Fruit fly (Drosophila melanogaster) whole organism: ENCODE data around the gene CG31710.

Source experiments
- CG8478 ChIP-seq: fragments of >200 bp; optimal IDR thresholded peaks from 2 replicates; lab custom pipeline; 2018; ENCODE audit warnings: inconsistent platforms
- Dll ChIP-seq: fragments of >200 bp; optimal IDR thresholded peaks from 2 replicates; lab custom pipeline; 2017
- EcR ChIP-seq, 2 experiments: fragments of >200 bp; optimal IDR thresholded peaks; 2 replicates each; lab custom pipeline; 2017; ENCODE audit warnings: missing biosample characterization in 2 of 2, missing genetic modification characterization in 2 of 2, missing genetic modification reagents in 2 of 2
- pan ChIP-seq: fragments of >200 bp; optimal IDR thresholded peaks from 2 replicates; lab custom pipeline; 2017
- psq ChIP-seq: fragments of >200 bp; optimal IDR thresholded peaks from 2 replicates; lab custom pipeline; 2017
- usp ChIP-seq: fragments of >200 bp; optimal IDR thresholded peaks from 2 replicates; lab custom pipeline; 2017; ENCODE audit warnings: missing biosample characterization, missing genetic modification characterization, mixed read lengths

Gene CG31710

dm6 chr2L:9699615-9700014 is 6.1 kb downstream of the CG31710 start, which contains the start of gene hoip:
Gene hoip (plus strand): TSS chr2L:9699791.
- TF ChIP-seq usp (GFP tag; lab: Kevin White, UChicago) (no peak), pan (no peak), Dll (lab: Kevin White, UChicago) (no peak), CG8478 (lab: Kevin White, UChicago) (no peak), psq (lab: Kevin White, UChicago) (no peak), EcR (GFP tag; optimal IDR thresholded peaks at IDR 0.05; lab: Kevin White, UChicago) (no peak)

dm6 chr2L:9698923-9699493 is 6.7 kb downstream of the CG31710 start, which contains the start of gene Pka-C1:
Gene Pka-C1 (minus strand): TSS chr2L:9699297.
- TF ChIP-seq usp (GFP tag; lab: Kevin White, UChicago) (no peak), Dll (lab: Kevin White, UChicago) (no peak), pan (no peak), EcR (GFP tag; optimal IDR thresholded peaks at IDR 0.05; lab: Kevin White, UChicago) (no peak), psq (lab: Kevin White, UChicago) (no peak), CG8478 (lab: Kevin White, UChicago) (no peak)

- TF ChIP-seq CG8478 (lab: Kevin White, UChicago), result peak; percentile 60
- TF ChIP-seq pan, result no peak
- TF ChIP-seq Dll (lab: Kevin White, UChicago), result no peak
- TF ChIP-seq usp (GFP tag; lab: Kevin White, UChicago), result no peak
- TF ChIP-seq EcR (GFP tag; optimal IDR thresholded peaks at IDR 0.05; lab: Kevin White, UChicago), result no peak
- no peak for TF ChIP-seq psq (lab: Kevin White, UChicago)
Measured at dm6 chr2L:9698092-9698922, 7.4 kb downstream of the CG31710 start.

dm6 chr2L:9697561-9697960 is 8.2 kb downstream of the CG31710 start:
- no peak for TF ChIP-seq psq (lab: Kevin White, UChicago)
- TF ChIP-seq pan, result no peak
- no peak for TF ChIP-seq usp (GFP tag; lab: Kevin White, UChicago)
- TF ChIP-seq Dll (lab: Kevin White, UChicago), result no peak
- TF ChIP-seq EcR (GFP tag; optimal IDR thresholded peaks at IDR 0.05; lab: Kevin White, UChicago), result no peak
- no peak for TF ChIP-seq CG8478 (lab: Kevin White, UChicago)

- TF ChIP-seq pan, result no peak
- no peak for TF ChIP-seq Dll (lab: Kevin White, UChicago)
- TF ChIP-seq usp (GFP tag; lab: Kevin White, UChicago), result no peak
- no peak for TF ChIP-seq CG8478 (lab: Kevin White, UChicago)
Measured at dm6 chr2L:9695723-9696122, 10.0 kb downstream of the CG31710 start.

dm6 chr2L:9693924-9694610 is 11.7 kb downstream of the CG31710 start:
- TF ChIP-seq Dll (lab: Kevin White, UChicago) (no peak), usp (GFP tag; lab: Kevin White, UChicago) (no peak), psq (lab: Kevin White, UChicago) (no peak), CG8478 (lab: Kevin White, UChicago) (no peak), EcR (GFP tag; optimal IDR thresholded peaks at IDR 0.05; lab: Kevin White, UChicago) (no peak), pan (no peak)

- TF ChIP-seq pan, result no peak
- no peak for TF ChIP-seq EcR (GFP tag; optimal IDR thresholded peaks at IDR 0.05; lab: Kevin White, UChicago)
- TF ChIP-seq psq (lab: Kevin White, UChicago), result no peak
- no peak for TF ChIP-seq usp (GFP tag; lab: Kevin White, UChicago)
- no peak for TF ChIP-seq CG8478 (lab: Kevin White, UChicago)
- TF ChIP-seq Dll (lab: Kevin White, UChicago), result no peak
Measured at dm6 chr2L:9692364-9693348, 13.1 kb downstream of the CG31710 start.

dm6 chr2L:9691230-9691629 is 14.5 kb downstream of the CG31710 start:
- no peak for TF ChIP-seq pan
- no peak for TF ChIP-seq Dll (lab: Kevin White, UChicago)
- no peak for TF ChIP-seq EcR (GFP tag; optimal IDR thresholded peaks at IDR 0.05; lab: Kevin White, UChicago)
- no peak for TF ChIP-seq CG8478 (lab: Kevin White, UChicago)
- no peak for TF ChIP-seq psq (lab: Kevin White, UChicago)
- TF ChIP-seq usp (GFP tag; lab: Kevin White, UChicago), result no peak

dm6 chr2L:9690550-9691197 is 15.1 kb downstream of the CG31710 start:
- TF ChIP-seq CG8478 (lab: Kevin White, UChicago) (no peak), psq (lab: Kevin White, UChicago) (no peak), Dll (lab: Kevin White, UChicago) (no peak), pan (no peak), EcR (GFP tag; optimal IDR thresholded peaks at IDR 0.05; lab: Kevin White, UChicago) (no peak), usp (GFP tag; lab: Kevin White, UChicago) (no peak)

- TF ChIP-seq CG8478 (lab: Kevin White, UChicago), result no peak
- no peak for TF ChIP-seq pan
- TF ChIP-seq psq (lab: Kevin White, UChicago), result no peak
- no peak for TF ChIP-seq EcR (GFP tag; optimal IDR thresholded peaks at IDR 0.05; lab: Kevin White, UChicago)
- no peak for TF ChIP-seq Dll (lab: Kevin White, UChicago)
- no peak for TF ChIP-seq usp (GFP tag; lab: Kevin White, UChicago)
Measured at dm6 chr2L:9685993-9686392, 19.8 kb downstream of the CG31710 start.
